Fruit fly (Drosophila melanogaster): Measurements from ENCODE around the gene geko.
A peak's percentile ranks its signal among the peaks of the same experiment; 100 is the strongest.

The geko gene

DNA sequence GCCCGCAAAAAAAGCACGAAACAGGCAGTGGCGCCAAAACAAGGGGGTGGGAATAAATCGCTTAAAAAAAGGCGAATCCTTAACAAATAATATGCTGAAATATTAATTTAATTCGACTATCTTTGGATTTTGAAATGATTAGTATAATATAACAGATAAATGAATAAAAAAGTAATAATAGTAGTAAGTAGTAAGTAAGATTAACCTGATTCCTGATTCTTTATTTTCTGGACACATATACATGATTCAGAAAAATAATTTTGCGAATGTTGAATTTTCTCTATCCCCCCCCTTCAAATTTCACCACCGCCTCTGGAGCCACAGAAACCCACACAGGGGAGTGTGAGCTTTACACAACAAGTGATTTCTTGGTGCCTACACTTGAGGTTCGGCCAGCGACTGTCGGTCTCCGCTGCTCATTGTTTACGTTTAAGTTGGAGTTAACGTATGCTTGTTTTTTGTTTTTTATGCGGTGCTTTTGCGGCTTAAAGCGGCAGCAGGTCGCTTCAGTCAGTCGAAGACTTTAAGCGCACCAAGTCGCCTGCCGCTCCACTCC lies 9.3 kb downstream of the geko start, which contains the start of gene CG7330:
Gene CG7330 (plus strand): TSS at position 506 of the 556 bp plus-strand sequence.
- TF ChIP-seq woc (GFP tag; optimal IDR thresholded peaks at IDR 0.05) (peak; percentile 10), Rel (GFP tag; optimal IDR thresholded peaks at IDR 0.05) (no peak), Rel (tag; optimal IDR thresholded peaks at IDR 0.05) (no peak), br (GFP tag; optimal IDR thresholded peaks at IDR 0.05) (peak; percentile 58), lola (GFP tag; optimal IDR thresholded peaks at IDR 0.05) (no peak), HLH106 (tag; optimal IDR thresholded peaks at IDR 0.05) (peak; percentile 86), dsf (GFP tag; optimal IDR thresholded peaks at IDR 0.05; ENCODE audit: borderline replicate concordance) (no peak), sage (GFP tag; optimal IDR thresholded peaks at IDR 0.05) (peak; percentile 5), Dfd (GFP tag; optimal IDR thresholded peaks at IDR 0.05) (no peak), Hr83 (GFP tag; optimal IDR thresholded peaks at IDR 0.05; ENCODE audit: poor library complexity, severe bottlenecking) (no peak), h (GFP tag; optimal IDR thresholded peaks at IDR 0.05) (peak; percentile 81), Abd-B (GFP tag; optimal IDR thresholded peaks at IDR 0.05) (no peak), CG32264 (GFP tag; optimal IDR thresholded peaks at IDR 0.05) (no peak), fru (GFP tag; optimal IDR thresholded peaks at IDR 0.05) (peak; percentile 77), OdsH (GFP tag; optimal IDR thresholded peaks at IDR 0.05) (peak; percentile 88), tai (GFP tag; optimal IDR thresholded peaks at IDR 0.05) (no peak), rgr (GFP tag; optimal IDR thresholded peaks at IDR 0.05) (peak; percentile 78), Jra (GFP tag; optimal IDR thresholded peaks at IDR 0.05) (peak; percentile 6), GATAd (GFP tag; optimal IDR thresholded peaks at IDR 0.05) (no peak), Hr78 (GFP tag; optimal IDR thresholded peaks at IDR 0.05) (no peak), Sp1 (GFP tag; optimal IDR thresholded peaks at IDR 0.05) (peak; percentile 88), dmrt93B (GFP tag; optimal IDR thresholded peaks at IDR 0.05) (peak; percentile 76), psq (GFP tag; optimal IDR thresholded peaks at IDR 0.05) (peak; percentile 77), ey (GFP tag; optimal IDR thresholded peaks at IDR 0.05) (peak; percentile 62), Vsx2 (GFP tag; optimal IDR thresholded peaks at IDR 0.05; ENCODE audit: partially characterized antibody) (no peak), pan (optimal IDR thresholded peaks at IDR 0.05) (no peak), Hnf4 (GFP tag; optimal IDR thresholded peaks at IDR 0.05) (peak; percentile 65), Myc (optimal IDR thresholded peaks at IDR 0.05) (no peak), Mio (GFP tag; optimal IDR thresholded peaks at IDR 0.05) (no peak), CG9705 (GFP tag; optimal IDR thresholded peaks at IDR 0.05) (peak; percentile 58), jim (GFP tag; optimal IDR thresholded peaks at IDR 0.05) (no peak), foxo (GFP tag; optimal IDR thresholded peaks at IDR 0.05) (peak in 1 of 2 experiments; percentile 87), CrebA (GFP tag; optimal IDR thresholded peaks at IDR 0.05; ENCODE audit: borderline replicate concordance) (no peak), brk (GFP tag; optimal IDR thresholded peaks at IDR 0.05) (peak; percentile 11), Dif (GFP tag; optimal IDR thresholded peaks at IDR 0.05; ENCODE audit: partially characterized antibody) (no peak), usp (GFP tag; optimal IDR thresholded peaks at IDR 0.05) (no peak), sv (GFP tag; optimal IDR thresholded peaks at IDR 0.05) (peak; percentile 87), dl (GFP tag; optimal IDR thresholded peaks at IDR 0.05; ENCODE audit: insufficient read depth in 1 of 2, partially characterized antibody in 2 of 2) (no peak), N (GFP tag; optimal IDR thresholded peaks at IDR 0.05) (no peak)

dm6 chr3L:18154140-18154539 lies 14.9 kb downstream of the geko start:
- no peak for TF ChIP-seq Sp1 (GFP tag; optimal IDR thresholded peaks at IDR 0.05)
- no peak for TF ChIP-seq tai (GFP tag; optimal IDR thresholded peaks at IDR 0.05)
- no peak for TF ChIP-seq psq (GFP tag; optimal IDR thresholded peaks at IDR 0.05)
- TF ChIP-seq Rel (GFP tag; optimal IDR thresholded peaks at IDR 0.05): no peak
- peak; percentile 97 for TF ChIP-seq Rel (tag; optimal IDR thresholded peaks at IDR 0.05)
- TF ChIP-seq GATAd (GFP tag; optimal IDR thresholded peaks at IDR 0.05): no peak
- no peak for TF ChIP-seq sage (GFP tag; optimal IDR thresholded peaks at IDR 0.05)
- no peak for TF ChIP-seq pan (optimal IDR thresholded peaks at IDR 0.05)

DNA sequence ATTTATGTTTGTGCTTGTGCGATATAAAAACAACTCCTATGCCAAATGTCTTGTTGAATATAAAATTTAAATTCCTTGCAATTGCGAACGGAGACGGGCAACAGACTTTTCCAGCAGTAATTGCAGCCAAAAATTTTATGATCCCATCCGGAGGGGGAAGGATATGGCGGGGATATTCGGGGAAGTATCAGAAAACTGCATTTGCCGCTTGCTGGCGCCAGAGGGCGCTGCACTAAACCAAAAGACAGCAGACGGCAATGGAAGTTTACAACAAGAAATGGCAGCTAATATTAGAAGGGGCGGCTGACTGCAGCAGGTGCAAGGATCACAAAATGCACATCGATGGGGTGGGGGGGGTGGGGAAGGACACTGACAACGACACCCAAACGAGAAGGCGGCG lies 22.0 kb downstream of the geko start:
- TF ChIP-seq Jra (GFP tag; optimal IDR thresholded peaks at IDR 0.05) (no peak), psq (GFP tag; optimal IDR thresholded peaks at IDR 0.05) (no peak), usp (GFP tag; optimal IDR thresholded peaks at IDR 0.05) (no peak), rgr (GFP tag; optimal IDR thresholded peaks at IDR 0.05) (no peak), GATAd (GFP tag; optimal IDR thresholded peaks at IDR 0.05) (no peak)
